Worm (Caenorhabditis elegans) whole organism, L1 larva: ENCODE data around the gene srlf-15.

ENCODE experiments used
- ama-1 ChIP-seq: fragments of 150-350 bp; optimal IDR thresholded peaks from 2 replicates; lab custom pipeline; 2014
- blmp-1 ChIP-seq: fragments of 150-350 bp; optimal IDR thresholded peaks from 2 replicates; lab custom pipeline; 2014; ENCODE audit warnings: missing biosample characterization, missing genetic modification characterization
- egl-27 ChIP-seq, 2 experiments: fragments of 150-350 bp in 1 of 2; sonication (generic microtip); optimal IDR thresholded peaks; 3 replicates each; lab custom pipeline; 2017 to 2018; ENCODE audit warnings: missing biosample characterization in 2 of 2, missing genetic modification characterization in 2 of 2, missing genetic modification reagents in 2 of 2
- nhr-11 ChIP-seq: fragments of 150-350 bp; optimal IDR thresholded peaks from 2 replicates; lab custom pipeline; 2014; ENCODE audit warnings: missing biosample characterization, missing genetic modification characterization
- nhr-77 ChIP-seq: fragments of 150-350 bp; optimal IDR thresholded peaks from 2 replicates; lab custom pipeline; 2014; ENCODE audit warnings: missing biosample characterization, missing genetic modification characterization
- pag-3 ChIP-seq: sonication (generic microtip); optimal IDR thresholded peaks from 2 replicates; lab custom pipeline; 2017; ENCODE audit warnings: missing genetic modification characterization, mild to moderate bottlenecking, missing compliant biosample characterization, antibody characterized with exemption, borderline replicate concordance; ENCODE audit not compliant: insufficient read depth
- tbx-2 ChIP-seq: sonication (generic microtip); optimal IDR thresholded peaks from 2 replicates; lab custom pipeline; 2016; ENCODE audit warnings: missing genetic modification characterization, missing compliant biosample characterization
- unc-130 ChIP-seq: fragments of 150-350 bp; optimal IDR thresholded peaks from 2 replicates; lab custom pipeline; 2017; ENCODE audit warnings: missing biosample characterization, missing genetic modification characterization, inconsistent platforms
- unc-62 ChIP-seq: fragments of 150-350 bp; optimal IDR thresholded peaks from 2 replicates; lab custom pipeline; 2014; ENCODE audit warnings: missing biosample characterization, missing genetic modification reagents, missing genetic modification characterization
- zip-4 ChIP-seq: fragments of 200-800 bp; sonication (Bioruptor generic); optimal IDR thresholded peaks from 2 replicates; lab custom pipeline; 2018; ENCODE audit warnings: mild to moderate bottlenecking, missing genetic modification characterization, moderate library complexity, missing compliant biosample characterization
- ztf-11 ChIP-seq, 2 experiments: sonication (generic microtip); optimal IDR thresholded peaks; 2 replicates each; lab custom pipeline; 2016 to 2017; ENCODE audit warnings: missing genetic modification characterization in 2 of 2, missing biosample characterization in 1 of 2, missing compliant biosample characterization in 1 of 2

- no peak for TF ChIP-seq blmp-1 (tag; lab: Kevin White, UChicago)
- no peak for TF ChIP-seq zip-4 (GFP tag; lab: Kevin White, UChicago)
- TF ChIP-seq nhr-77 (tag; lab: Kevin White, UChicago) = no peak
- TF ChIP-seq unc-62 = no peak
- no peak for TF ChIP-seq ama-1 (lab: Kevin White, UChicago)
- TF ChIP-seq unc-130 (tag; lab: Kevin White, UChicago) = no peak
- TF ChIP-seq pag-3 (tag; lab: Kevin White, UChicago) = no peak
- no peak for TF ChIP-seq ztf-11 (tag; optimal IDR thresholded peaks at IDR 0.05; lab: Kevin White, UChicago)
- no peak for TF ChIP-seq egl-27 (tag; optimal IDR thresholded peaks at IDR 0.05; lab: Kevin White, UChicago)
- TF ChIP-seq nhr-11 (tag; lab: Kevin White, UChicago) = no peak
- no peak for TF ChIP-seq tbx-2
These were observed 22.2 kb upstream of the srlf-15 start, which contains the start of gene col-81 for ce11 chrII:11013667-11014066.
